Worm (Caenorhabditis elegans) whole organism, late embryonic: ENCODE results near the gene alh-7.
A peak's percentile ranks its signal among the peaks of the same experiment; 100 is the strongest.

Source experiments
- C38D4.7 ChIP-seq: fragments of 200-800 bp; sonication (Bioruptor generic); optimal IDR thresholded peaks from 2 replicates; lab custom pipeline; 2018; ENCODE audit warnings: mild to moderate bottlenecking, missing genetic modification characterization, moderate library complexity, missing compliant biosample characterization
- K02D7.2 ChIP-seq: sonication (generic microtip); optimal IDR thresholded peaks from 2 replicates; lab custom pipeline; 2017; ENCODE audit warnings: mild to moderate bottlenecking, missing genetic modification characterization, missing compliant biosample characterization
- Y22D7AL.16 ChIP-seq: sonication (generic microtip); optimal IDR thresholded peaks from 2 replicates; lab custom pipeline; 2016; ENCODE audit warnings: missing genetic modification characterization, missing compliant biosample characterization
- ceh-14 ChIP-seq: sonication (generic microtip); optimal IDR thresholded peaks from 2 replicates; lab custom pipeline; 2016; ENCODE audit warnings: missing genotype, missing genetic modification characterization, missing compliant biosample characterization
- ceh-18 ChIP-seq: sonication (generic microtip); optimal IDR thresholded peaks from 2 replicates; lab custom pipeline; 2016; ENCODE audit warnings: missing genetic modification characterization, missing compliant biosample characterization
- ceh-22 ChIP-seq: sonication (generic microtip); optimal IDR thresholded peaks from 2 replicates; lab custom pipeline; 2017; ENCODE audit warnings: missing biosample characterization, missing genetic modification characterization
- ceh-30 ChIP-seq: fragments of 150-350 bp; optimal IDR thresholded peaks from 2 replicates; lab custom pipeline; 2014; ENCODE audit warnings: missing biosample characterization, missing genetic modification characterization
- ceh-31 ChIP-seq: sonication (generic microtip); optimal IDR thresholded peaks from 2 replicates; lab custom pipeline; 2016; ENCODE audit warnings: missing genetic modification characterization, missing compliant biosample characterization
- ceh-34 ChIP-seq: sonication (generic microtip); optimal IDR thresholded peaks from 2 replicates; lab custom pipeline; 2016; ENCODE audit warnings: mild to moderate bottlenecking, missing genetic modification characterization, missing compliant biosample characterization
- ceh-45 ChIP-seq: fragments of 200-800 bp; sonication (Bioruptor generic); IDR thresholded peaks from 2 replicates; pipeline ENCODE4 v1.3.6; 2022; ENCODE audit warnings: missing genetic modification reagents, missing genetic modification characterization, missing compliant biosample characterization
- ceh-9 ChIP-seq: sonication (generic microtip); optimal IDR thresholded peaks from 2 replicates; lab custom pipeline; 2016; ENCODE audit warnings: mild to moderate bottlenecking, missing genetic modification characterization, inconsistent platforms, missing compliant biosample characterization
- dmd-4 ChIP-seq: sonication (generic microtip); optimal IDR thresholded peaks from 2 replicates; lab custom pipeline; 2016; ENCODE audit warnings: borderline replicate concordance, missing genetic modification characterization, missing compliant biosample characterization
- dve-1 ChIP-seq: sonication (generic microtip); optimal IDR thresholded peaks from 2 replicates; lab custom pipeline; 2017; ENCODE audit warnings: antibody characterized with exemption, mild to moderate bottlenecking, missing genetic modification characterization, missing compliant biosample characterization
- elt-2 ChIP-seq: sonication (generic microtip); optimal IDR thresholded peaks from 2 replicates; lab custom pipeline; 2016; ENCODE audit warnings: missing genetic modification reagents, missing genetic modification characterization, missing compliant biosample characterization
- gmeb-2 ChIP-seq: sonication (generic microtip); optimal IDR thresholded peaks from 2 replicates; lab custom pipeline; 2016; ENCODE audit warnings: missing genetic modification characterization, inconsistent platforms, missing compliant biosample characterization
- mec-3 ChIP-seq: sonication (generic microtip); optimal IDR thresholded peaks from 2 replicates; lab custom pipeline; 2016; ENCODE audit warnings: borderline replicate concordance, missing genetic modification characterization, missing compliant biosample characterization
- nhr-11 ChIP-seq: fragments of 150-350 bp; optimal IDR thresholded peaks from 2 replicates; lab custom pipeline; 2014; ENCODE audit warnings: missing biosample characterization, missing genetic modification characterization
- npax-4 ChIP-seq: sonication (generic microtip); optimal IDR thresholded peaks from 2 replicates; lab custom pipeline; 2016; ENCODE audit warnings: missing genetic modification characterization, missing compliant biosample characterization
- odd-2 ChIP-seq: sonication (generic microtip); optimal IDR thresholded peaks from 2 replicates; lab custom pipeline; 2017; ENCODE audit warnings: antibody characterized with exemption, mild to moderate bottlenecking, missing genetic modification characterization, missing compliant biosample characterization
- pag-3 ChIP-seq: sonication (generic microtip); optimal IDR thresholded peaks from 2 replicates; lab custom pipeline; 2016; ENCODE audit warnings: missing compliant biosample characterization, missing genetic modification characterization, borderline replicate concordance
- pax-1 ChIP-seq: fragments of 150-350 bp; optimal IDR thresholded peaks from 2 replicates; lab custom pipeline; 2014; ENCODE audit warnings: missing biosample characterization, missing genetic modification characterization
- pqm-1 ChIP-seq: sonication (generic microtip); optimal IDR thresholded peaks from 2 replicates; lab custom pipeline; 2016; ENCODE audit warnings: missing genetic modification characterization, missing compliant biosample characterization
- pros-1 ChIP-seq: fragments of 150-350 bp; optimal IDR thresholded peaks from 2 replicates; lab custom pipeline; 2014; ENCODE audit warnings: missing biosample characterization, missing genetic modification reagents, missing genetic modification characterization
- ref-2 ChIP-seq: sonication (generic microtip); optimal IDR thresholded peaks from 2 replicates; lab custom pipeline; 2016; ENCODE audit warnings: missing genetic modification characterization, missing compliant biosample characterization
- rnt-1 ChIP-seq: sonication (generic microtip); optimal IDR thresholded peaks from 2 replicates; lab custom pipeline; 2016; ENCODE audit warnings: missing genetic modification characterization, missing compliant biosample characterization
- sox-2 ChIP-seq: fragments of 200-800 bp; sonication (Bioruptor generic); IDR thresholded peaks from 2 replicates; pipeline ENCODE4 v1.3.6; 2022; ENCODE audit warnings: missing genetic modification reagents, missing genetic modification characterization, missing compliant biosample characterization
- sox-4 ChIP-seq: sonication (generic microtip); optimal IDR thresholded peaks from 2 replicates; lab custom pipeline; 2017; ENCODE audit warnings: mild to moderate bottlenecking, missing genetic modification characterization, inconsistent platforms, missing compliant biosample characterization
- syd-9 ChIP-seq: sonication (generic microtip); optimal IDR thresholded peaks from 2 replicates; lab custom pipeline; 2016; ENCODE audit warnings: mild to moderate bottlenecking, missing genetic modification characterization, moderate library complexity, missing compliant biosample characterization
- ttx-3 ChIP-seq: sonication (generic microtip); optimal IDR thresholded peaks from 2 replicates; lab custom pipeline; 2016; ENCODE audit warnings: missing genetic modification reagents, missing genetic modification characterization, missing compliant biosample characterization
- unc-3 ChIP-seq, 2 experiments: fragments of 200-800 bp in 1 of 2; sonication (Bioruptor generic) in 1 of 2; sonication (generic microtip) in 1 of 2; conservative IDR thresholded peaks in 1 of 2; optimal IDR thresholded peaks in 1 of 2; 2 replicates each; pipeline versions ENCODE4 v1.3.6 to Lab custom; 2016 to 2022; ENCODE audit warnings: missing compliant biosample characterization in 2 of 2, missing genetic modification characterization in 2 of 2, missing genetic modification reagents in 1 of 2
- unc-42 ChIP-seq: sonication (generic microtip); optimal IDR thresholded peaks from 2 replicates; lab custom pipeline; 2016; ENCODE audit warnings: missing genotype, missing genetic modification characterization, missing compliant biosample characterization
- unc-55 ChIP-seq: sonication (generic microtip); optimal IDR thresholded peaks from 2 replicates; lab custom pipeline; 2017; ENCODE audit warnings: missing biosample characterization, missing genetic modification reagents, missing genetic modification characterization
- unc-86 ChIP-seq: sonication (generic microtip); optimal IDR thresholded peaks from 2 replicates; lab custom pipeline; 2016; ENCODE audit warnings: missing genetic modification characterization, missing compliant biosample characterization
- zip-5 ChIP-seq: sonication (generic microtip); optimal IDR thresholded peaks from 2 replicates; lab custom pipeline; 2016; ENCODE audit warnings: missing genetic modification characterization, missing compliant biosample characterization

alh-7 gene

ce11 chrII:13484108-13484507 lies 7.5 kb downstream of the alh-7 start:
- no peak for TF ChIP-seq unc-55 (GFP tag; lab: Kevin White, UChicago)
- no peak for TF ChIP-seq pag-3 (tag; lab: Kevin White, UChicago)
- no peak for TF ChIP-seq ceh-22 (tag; lab: Kevin White, UChicago)
- no peak for TF ChIP-seq ceh-18 (tag; lab: Kevin White, UChicago)
- TF ChIP-seq ref-2 = no peak
- no peak for TF ChIP-seq sox-4 (tag; lab: Kevin White, UChicago)
- no peak for TF ChIP-seq pax-1 (tag; lab: Kevin White, UChicago)
- TF ChIP-seq ceh-34 = no peak
- TF ChIP-seq ttx-3 (tag; lab: Kevin White, UChicago) = no peak

DNA sequence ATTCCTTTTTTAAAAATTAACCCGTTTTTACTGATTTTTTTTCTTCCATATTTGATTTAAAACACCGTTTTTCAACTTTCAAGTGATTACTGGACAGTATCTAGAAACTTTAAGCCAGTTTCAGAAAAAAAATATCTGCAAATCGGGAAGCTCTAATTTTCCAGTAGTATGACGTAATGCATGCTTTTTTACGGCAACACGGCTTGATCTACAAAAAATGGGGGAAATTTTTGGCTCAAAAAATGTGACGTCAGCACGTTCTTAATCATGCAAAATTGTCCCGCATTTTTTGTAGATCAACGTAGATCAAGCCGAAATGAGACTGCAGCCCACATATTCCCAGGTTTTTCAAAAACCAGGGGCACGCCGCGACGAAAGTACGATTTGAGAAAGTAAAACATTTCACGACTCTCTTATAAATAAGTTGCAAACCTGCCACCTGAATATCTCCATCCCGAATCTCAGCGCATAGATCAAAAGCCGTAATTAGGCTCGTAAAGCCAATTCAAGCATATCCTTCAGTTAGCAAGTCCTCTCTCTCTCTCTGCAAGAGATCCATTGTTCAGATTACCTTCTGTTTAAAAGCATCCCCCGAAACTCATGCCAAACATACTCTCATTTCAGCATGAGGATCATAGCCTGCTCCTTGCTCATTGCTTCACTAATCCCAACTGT lies 9.7 kb downstream of the alh-7 start, which contains the start of gene E01G4.6:
TSS of gene E01G4.6 (plus strand) at position 625 of the 675 bp plus-strand sequence.
- no peak for TF ChIP-seq unc-3 (GFP tag; conservative IDR thresholded peaks at IDR 0.05; lab: Robert Waterston, UW)
- TF ChIP-seq unc-3 (tag; optimal IDR thresholded peaks at IDR 0.05; lab: Kevin White, UChicago) = no peak
- no peak for TF ChIP-seq rnt-1
- no peak for TF ChIP-seq unc-42 (tag; lab: Kevin White, UChicago)
- TF ChIP-seq ceh-45 (GFP tag; lab: Robert Waterston, UW) = no peak
- no peak for TF ChIP-seq pqm-1
- no peak for TF ChIP-seq unc-86 (tag; lab: Kevin White, UChicago)
- no peak for TF ChIP-seq pros-1 (tag; lab: Kevin White, UChicago)
- TF ChIP-seq Y22D7AL.16 (tag; lab: Kevin White, UChicago) = no peak
- no peak for TF ChIP-seq C38D4.7
- TF ChIP-seq ceh-30 (tag; lab: Kevin White, UChicago) = no peak
- no peak for TF ChIP-seq ceh-9
- no peak for TF ChIP-seq gmeb-2 (tag; lab: Kevin White, UChicago)
- no peak for TF ChIP-seq zip-5
- TF ChIP-seq pax-1 (tag; lab: Kevin White, UChicago) = no peak
- TF ChIP-seq ceh-14 (tag; lab: Kevin White, UChicago) = no peak
- TF ChIP-seq, all 69 proteins: peak for 0

DNA sequence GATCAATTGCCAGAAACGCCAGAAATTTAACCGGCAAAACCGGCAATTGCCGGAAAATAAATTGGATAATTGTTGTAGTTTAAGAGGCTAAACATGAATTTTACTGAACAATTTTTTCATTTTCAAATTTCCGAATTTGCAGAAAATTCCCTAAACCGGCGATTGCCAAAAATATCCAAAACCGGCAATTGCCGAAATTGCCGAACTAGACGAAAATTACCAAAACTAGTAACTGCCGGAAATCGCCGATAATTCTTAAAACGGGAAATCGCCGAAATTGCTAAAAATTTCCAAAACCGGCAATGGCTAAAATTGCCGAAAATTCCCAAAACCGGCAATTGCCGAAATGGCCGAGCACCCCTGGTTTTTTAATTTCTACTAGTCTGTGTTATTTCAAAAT lies 12.2 kb downstream of the alh-7 start:
- no peak for TF ChIP-seq mec-3
- no peak for TF ChIP-seq ceh-14 (tag; lab: Kevin White, UChicago)
- no peak for TF ChIP-seq odd-2 (tag; lab: Kevin White, UChicago)
- TF ChIP-seq dmd-4 = no peak

DNA sequence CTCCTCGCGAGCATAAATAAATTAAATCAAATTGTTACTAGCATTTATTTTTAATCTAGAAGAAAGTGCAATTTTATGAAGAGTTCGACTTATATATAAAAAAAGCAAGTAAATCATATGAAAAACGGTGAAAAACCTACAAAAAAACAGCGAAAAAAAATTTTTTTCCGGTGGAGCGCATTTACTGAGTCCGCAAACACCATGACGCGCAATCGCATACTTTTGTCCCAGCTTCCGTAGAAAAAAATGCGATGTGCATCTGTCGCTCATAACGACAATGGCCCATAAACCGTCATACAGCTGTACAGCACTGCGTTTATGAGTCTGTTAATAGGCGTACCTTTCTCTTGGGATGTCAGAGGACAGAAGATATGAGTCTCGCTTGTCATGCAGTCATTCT lies 14.4 kb downstream of the alh-7 start:
- TF ChIP-seq odd-2 (tag; lab: Kevin White, UChicago) (no peak), ceh-31 (peak; percentile 11), elt-2 (peak; percentile 9), nhr-11 (no peak)

DNA sequence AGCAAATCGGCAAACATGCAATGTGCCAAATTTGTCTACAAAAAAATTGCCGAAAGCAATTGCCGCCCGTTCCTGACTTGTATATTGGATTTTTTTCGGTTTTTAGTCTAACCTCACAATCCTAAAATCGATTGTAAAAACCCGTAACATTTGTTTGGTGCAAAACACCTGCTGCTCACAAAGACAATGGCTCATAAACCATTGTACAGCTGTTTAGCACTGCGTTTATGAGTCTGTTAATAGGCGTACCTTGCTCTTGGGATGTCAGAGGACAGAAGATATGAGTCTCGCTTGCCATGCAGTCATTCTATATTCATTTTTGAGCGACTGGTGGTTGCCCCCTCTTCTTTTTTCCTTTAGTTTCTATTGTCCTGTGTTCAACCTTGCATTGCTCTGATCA lies 19.5 kb downstream of the alh-7 start, which contains the start of gene E01G4.5:
TSS of gene E01G4.5 (plus strand) at position 301 of the 400 bp plus-strand sequence.
- no peak for TF ChIP-seq npax-4 (tag; lab: Kevin White, UChicago)
- TF ChIP-seq sox-2 (GFP tag; lab: Robert Waterston, UW) = no peak
- no peak for TF ChIP-seq syd-9 (tag; lab: Kevin White, UChicago)
- TF ChIP-seq C38D4.7 = no peak
- TF ChIP-seq, all 69 proteins: peak for 0

DNA sequence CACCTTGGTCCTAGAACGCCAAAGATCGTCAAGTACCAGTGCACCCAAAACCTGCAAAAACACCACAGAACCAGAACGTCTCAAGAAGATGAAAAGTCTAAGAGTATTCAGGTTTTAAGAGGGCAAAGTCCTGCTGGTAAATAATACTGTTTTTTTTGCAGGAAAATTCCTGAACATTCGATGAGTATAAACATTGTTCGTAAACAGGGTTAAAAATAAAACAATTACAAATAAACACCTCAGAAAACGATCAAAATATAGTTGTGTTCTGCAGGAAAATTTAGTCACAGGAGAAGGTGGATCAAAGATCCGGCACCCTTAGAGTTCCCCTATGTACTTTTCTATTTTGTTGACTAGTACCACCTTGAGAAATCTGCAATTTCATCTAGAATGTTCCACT lies 20.9 kb downstream of the alh-7 start:
- no peak for TF ChIP-seq gmeb-2 (tag; lab: Kevin White, UChicago)
- TF ChIP-seq zip-5 = no peak
- no peak for TF ChIP-seq K02D7.2 (tag; lab: Kevin White, UChicago)
- TF ChIP-seq dve-1 = no peak
